Worm (Caenorhabditis elegans): ENCODE measurements around the gene acox-1.5.

ce11 chrIII:9614211-9614610 lies 22.2 kb upstream of the acox-1.5 start, which contains the start of the genes pri-1 and F58A4.6:
- TF ChIP-seq him-1 (tag; optimal IDR thresholded peaks at IDR 0.05) (no peak), W03F9.2 (tag; optimal IDR thresholded peaks at IDR 0.05) (no peak)

Data from whole organism, L4/young adult.